Fruit fly (Drosophila melanogaster): ENCODE results near the gene verm.

The verm gene

DNA sequence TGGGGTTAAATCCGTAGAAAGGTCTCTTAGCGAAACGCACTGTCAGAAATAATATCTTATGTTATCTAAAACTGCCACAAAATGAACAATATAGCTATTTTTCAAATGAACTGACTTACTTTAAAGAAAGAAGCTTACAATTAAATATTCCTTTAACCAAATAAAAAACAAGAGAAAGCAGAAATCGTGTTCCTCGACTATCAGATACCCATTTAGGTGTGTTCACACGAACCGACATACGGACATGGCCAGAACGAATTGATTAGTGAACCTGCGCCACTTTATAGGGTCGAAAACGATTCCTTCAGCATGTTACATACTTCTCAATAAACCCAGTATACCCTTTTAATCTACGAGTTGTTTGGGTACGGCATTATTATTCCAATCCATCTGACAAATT, 11.5 kb downstream of the verm start:
- TF ChIP-seq crc (GFP tag; optimal IDR thresholded peaks at IDR 0.05) (no peak), bigmax (GFP tag; optimal IDR thresholded peaks at IDR 0.05) (no peak), esg (GFP tag; conservative IDR thresholded peaks at IDR 0.05) (no peak), CG15514 (GFP tag; optimal IDR thresholded peaks at IDR 0.05) (no peak), Sin3A (optimal IDR thresholded peaks at IDR 0.05) (no peak), Bdp1 (GFP tag; optimal IDR thresholded peaks at IDR 0.05) (no peak), vnd (GFP tag; IDR thresholded peaks at IDR 0.05; ENCODE audit: partially characterized antibody) (peak; percentile 38; the same call in 1 of the 3 replicates), CG16813 (GFP tag; IDR thresholded peaks at IDR 0.05; ENCODE audit: partially characterized antibody) (peak; percentile 53; the same call in 1 of the 3 replicates), inv (GFP tag; IDR thresholded peaks at IDR 0.05; ENCODE audit: partially characterized antibody) (0 out of 2 replicates have a peak, but pooled peaks have one; percentile 12), tna (GFP tag; IDR thresholded peaks at IDR 0.05; ENCODE audit: partially characterized antibody) (peak; percentile 18; the same call in 1 of the 2 replicates), CoRest (tag; optimal IDR thresholded peaks at IDR 0.05) (no peak), HLH4C (GFP tag; IDR thresholded peaks at IDR 0.05; ENCODE audit: partially characterized antibody) (peak; percentile 30; the same call in 2 of the 3 replicates), Sry-β (GFP tag; optimal IDR thresholded peaks at IDR 0.05) (no peak), CG7963 (GFP tag; IDR thresholded peaks at IDR 0.05; ENCODE audit: partially characterized antibody) (peak; percentile 16; the same call in 1 of the 3 replicates), stc (GFP tag; IDR thresholded peaks at IDR 0.05) (no peak), nerfin-2 (GFP tag; IDR thresholded peaks at IDR 0.05; ENCODE audit: partially characterized antibody) (peak; percentile 55; the same call in 1 of the 2 replicates)

DNA sequence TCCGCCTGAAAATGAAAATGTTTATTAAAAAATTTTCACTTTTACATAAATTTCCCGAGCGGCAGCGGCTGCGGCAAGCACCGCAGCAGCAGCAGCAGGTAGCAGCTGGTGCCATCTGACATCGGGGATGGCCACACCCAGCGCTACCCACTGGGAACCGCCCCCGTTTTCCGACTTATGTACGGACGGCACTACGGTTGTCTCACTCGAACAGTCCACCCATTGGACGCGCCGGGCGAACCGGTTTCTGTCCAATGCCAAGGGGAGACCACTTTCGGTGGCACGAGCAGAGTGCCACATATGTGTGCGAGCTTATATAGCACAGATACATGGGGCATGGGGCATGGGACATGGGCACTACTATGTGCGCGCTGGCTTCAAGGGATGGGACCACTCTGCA, 12.2 kb downstream of the verm start:
- peak; percentile 63; the same call in 2 of the 3 replicates for TF ChIP-seq zen2 (GFP tag; IDR thresholded peaks at IDR 0.05; ENCODE audit: partially characterized antibody)
- TF ChIP-seq CG10321 (GFP tag; IDR thresholded peaks at IDR 0.05) = peak; percentile 95
- TF ChIP-seq Xrp1 (GFP tag; IDR thresholded peaks at IDR 0.05) = no peak
- TF ChIP-seq CG8089 (GFP tag; optimal IDR thresholded peaks at IDR 0.05) = no peak
- peak; percentile 31 for TF ChIP-seq ftz-f1 (GFP tag; optimal IDR thresholded peaks at IDR 0.05)
- no peak for TF ChIP-seq CG13775 (GFP tag; optimal IDR thresholded peaks at IDR 0.05)
- TF ChIP-seq CG10462 (GFP tag; optimal IDR thresholded peaks at IDR 0.05) = no peak
- TF ChIP-seq bbx (GFP tag; IDR thresholded peaks at IDR 0.05; ENCODE audit: partially characterized antibody) = peak; percentile 46
- TF ChIP-seq Nf-YA (GFP tag; IDR thresholded peaks at IDR 0.05) = peak; percentile 96
- no peak for TF ChIP-seq nmo (GFP tag; optimal IDR thresholded peaks at IDR 0.05)
- no peak for TF ChIP-seq eyg (GFP tag; optimal IDR thresholded peaks at IDR 0.05)
- TF ChIP-seq sr (GFP tag; IDR thresholded peaks at IDR 0.05) = peak; percentile 84
- TF ChIP-seq Chrac-16 (GFP tag; optimal IDR thresholded peaks at IDR 0.05) = no peak
- TF ChIP-seq CG15696 (tag; optimal IDR thresholded peaks at IDR 0.05) = no peak
- TF ChIP-seq CG15601 (tag; optimal IDR thresholded peaks at IDR 0.05) = no peak
- no peak for TF ChIP-seq fd64A (GFP tag; optimal IDR thresholded peaks at IDR 0.05)
- TF ChIP-seq hb (GFP tag; IDR thresholded peaks at IDR 0.05; ENCODE audit: partially characterized antibody) = no peak
- TF ChIP-seq Nf-YC (tag; optimal IDR thresholded peaks at IDR 0.05) = peak; percentile 99
- TF ChIP-seq amos (GFP tag; IDR thresholded peaks at IDR 0.05; ENCODE audit: partially characterized antibody) = no peak
- TF ChIP-seq gce (GFP tag; IDR thresholded peaks at IDR 0.05) = no peak
- no peak for TF ChIP-seq Rfx (GFP tag; IDR thresholded peaks at IDR 0.05)
- no peak for TF ChIP-seq CG11504 (tag; optimal IDR thresholded peaks at IDR 0.05)
- peak; percentile 79; the same call in 1 of the 4 replicates for TF ChIP-seq chinmo (GFP tag; IDR thresholded peaks at IDR 0.05; ENCODE audit: partially characterized antibody)
- peak; percentile 70 for TF ChIP-seq Adf1 (GFP tag; IDR thresholded peaks at IDR 0.05)
- peak; percentile 34 for TF ChIP-seq sna (GFP tag; IDR thresholded peaks at IDR 0.05; ENCODE audit: partially characterized antibody)
- TF ChIP-seq Nf-YB (GFP tag; optimal IDR thresholded peaks at IDR 0.05) = peak; percentile 100
- TF ChIP-seq CG13287 (GFP tag; IDR thresholded peaks at IDR 0.05; ENCODE audit: partially characterized antibody) = no peak; the same call in 1 of the 2 replicates
- TF ChIP-seq seq (GFP tag; IDR thresholded peaks at IDR 0.05) = 0 out of 2 replicates have a peak, but pooled peaks have one; percentile 26
- no peak for TF ChIP-seq wor (GFP tag; IDR thresholded peaks at IDR 0.05)
- TF ChIP-seq CG30403 (GFP tag; optimal IDR thresholded peaks at IDR 0.05) = no peak
- no peak for TF ChIP-seq CG10274 (GFP tag; optimal IDR thresholded peaks at IDR 0.05)
- no peak for TF ChIP-seq CG12391 (tag; optimal IDR thresholded peaks at IDR 0.05)
- TF ChIP-seq Deaf1 (tag; optimal IDR thresholded peaks at IDR 0.05) = peak; percentile 67

Data from whole organism, embryonic.